Worm (Caenorhabditis elegans): ENCODE data around the gene srd-1.

DNA sequence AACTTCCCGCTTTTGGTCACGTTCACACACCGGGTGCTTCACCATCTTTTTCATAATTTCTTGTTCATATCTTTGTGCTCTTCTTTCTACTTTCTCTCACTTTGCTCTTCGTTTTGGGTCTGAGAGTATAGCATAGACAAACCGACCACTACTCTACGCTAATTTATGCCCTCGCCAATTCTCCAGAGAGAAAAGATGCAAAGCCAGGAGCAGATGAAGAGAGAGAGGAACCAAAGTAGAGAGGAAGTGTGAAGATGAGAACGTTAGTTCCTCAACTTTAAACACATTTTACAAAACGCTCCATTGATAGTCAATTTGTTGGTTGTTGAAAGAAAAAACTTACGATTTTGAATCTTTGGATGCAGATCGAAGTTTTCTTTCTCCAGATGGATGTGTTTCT, 14.8 kb downstream of the srd-1 start:
- TF ChIP-seq nhr-25 (tag; optimal IDR thresholded peaks at IDR 0.05) = no peak
- no peak for TF ChIP-seq snpc-4 (tag; optimal IDR thresholded peaks at IDR 0.05)
